Worm (Caenorhabditis elegans) whole organism, young adult: ENCODE measurements around the gene F46B6.5.

Experiments
- F57C9.4 ChIP-seq: sonication (generic microtip); optimal IDR thresholded peaks from 2 replicates; lab custom pipeline; 2017; ENCODE audit warnings: mild to moderate bottlenecking, missing genetic modification characterization, missing compliant biosample characterization
- Y56A3A.18 ChIP-seq: fragments of 200-800 bp; sonication (Bioruptor generic); IDR thresholded peaks from 2 replicates; pipeline ENCODE4 v1.3.6; 2022; ENCODE audit warnings: missing genetic modification reagents, missing genetic modification characterization, missing compliant biosample characterization
- attf-5 ChIP-seq: fragments of 200-800 bp; sonication (Bioruptor generic); optimal IDR thresholded peaks from 2 replicates; lab custom pipeline; 2018; ENCODE audit warnings: mild to moderate bottlenecking, missing genetic modification characterization, missing compliant biosample characterization
- ceh-27 ChIP-seq: fragments of 200-800 bp; sonication (Bioruptor generic); optimal IDR thresholded peaks from 2 replicates; lab custom pipeline; 2018; ENCODE audit warnings: mild to moderate bottlenecking, missing genetic modification characterization, moderate library complexity, missing compliant biosample characterization
- die-1 ChIP-seq: sonication (generic microtip); optimal IDR thresholded peaks from 2 replicates; lab custom pipeline; 2016; ENCODE audit warnings: missing genotype, mild to moderate bottlenecking, missing genetic modification characterization, missing compliant biosample characterization
- dpff-1 ChIP-seq: sonication (generic microtip); optimal IDR thresholded peaks from 2 replicates; lab custom pipeline; 2017; ENCODE audit warnings: mild to moderate bottlenecking, missing genetic modification characterization, missing compliant biosample characterization
- fkh-3 ChIP-seq: sonication (generic microtip); optimal IDR thresholded peaks from 2 replicates; lab custom pipeline; 2016; ENCODE audit warnings: mild to moderate bottlenecking, missing genetic modification characterization, missing compliant biosample characterization
- hsf-1 ChIP-seq: fragments of 200-800 bp; sonication (Bioruptor generic); IDR thresholded peaks from 2 replicates; pipeline ENCODE4 v1.3.6; 2022; ENCODE audit warnings: missing genetic modification reagents, missing genetic modification characterization, missing compliant biosample characterization
- repo-1 ChIP-seq: sonication (generic microtip); optimal IDR thresholded peaks from 2 replicates; lab custom pipeline; 2017; ENCODE audit warnings: mild to moderate bottlenecking, missing genetic modification characterization, missing compliant biosample characterization
- sdz-38 ChIP-seq: sonication (generic microtip); optimal IDR thresholded peaks from 2 replicates; lab custom pipeline; 2016; ENCODE audit warnings: missing genotype, missing genetic modification characterization, missing compliant biosample characterization
- snpc-4 ChIP-seq, 5 experiments: fragments of 150-350 bp in 1 of 5; sonication (generic microtip) in 4 of 5; optimal IDR thresholded peaks; 2 replicates each; lab custom pipeline; 2014 to 2018; ENCODE audit warnings: missing genetic modification characterization in 5 of 5, missing biosample characterization in 3 of 5, antibody characterized with exemption in 2 of 5, mild to moderate bottlenecking in 2 of 5, missing compliant biosample characterization in 2 of 5, missing genotype in 2 of 5, moderate library complexity in 2 of 5, missing genetic modification reagents in 1 of 5
- unc-130 ChIP-seq: sonication (generic microtip); optimal IDR thresholded peaks from 2 replicates; lab custom pipeline; 2016; ENCODE audit warnings: missing genetic modification reagents, missing genetic modification characterization, missing compliant biosample characterization
- unc-62 ChIP-seq: fragments of 150-350 bp; optimal IDR thresholded peaks from 2 replicates; lab custom pipeline; 2014; ENCODE audit warnings: missing biosample characterization, missing genetic modification reagents, missing genetic modification characterization

DNA sequence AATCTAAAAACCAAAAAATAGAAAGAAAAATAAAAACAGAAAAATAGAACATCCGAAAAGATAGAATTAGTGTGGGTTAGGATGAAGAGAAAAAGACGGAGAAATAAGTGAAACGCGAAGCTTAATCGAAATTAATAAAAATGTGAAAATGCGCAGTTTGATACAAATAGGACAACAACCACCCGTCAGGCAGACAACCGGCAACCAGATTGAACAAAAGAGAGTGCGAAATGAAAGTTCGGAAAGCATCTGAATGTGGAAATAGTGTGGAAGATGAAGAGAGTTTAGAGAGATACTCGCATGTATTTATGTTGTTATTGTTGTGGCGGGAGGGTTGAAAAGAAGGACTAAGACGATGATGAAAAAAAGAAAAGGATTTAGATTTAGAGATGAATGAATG lies 24.4 kb downstream of the F46B6.5 start:
- no peak for TF ChIP-seq die-1 (tag; lab: Kevin White, UChicago)
- TF ChIP-seq hsf-1 (GFP tag; lab: Robert Waterston, UW): no peak
- TF ChIP-seq repo-1 (tag; lab: Kevin White, UChicago): no peak
- no peak for TF ChIP-seq F57C9.4 (tag; lab: Kevin White, UChicago)
- TF ChIP-seq unc-130 (GFP tag; lab: Kevin White, UChicago): no peak
- no peak for TF ChIP-seq attf-5 (GFP tag; lab: Kevin White, UChicago)
- TF ChIP-seq fkh-3: no peak
- TF ChIP-seq unc-62: no peak
- TF ChIP-seq snpc-4 (GFP tag; optimal IDR thresholded peaks at IDR 0.05; lab: Kevin White, UChicago): no peak
- no peak for TF ChIP-seq snpc-4 (tag; optimal IDR thresholded peaks at IDR 0.05; lab: Kevin White, UChicago)
- no peak for TF ChIP-seq dpff-1
- no peak for TF ChIP-seq sdz-38 (tag; lab: Kevin White, UChicago)
- TF ChIP-seq ceh-27 (GFP tag; lab: Kevin White, UChicago): no peak
- TF ChIP-seq Y56A3A.18 (GFP tag; lab: Robert Waterston, UW): no peak
